Fruit fly (Drosophila melanogaster) whole organism, prepupa: ENCODE data around the gene mRpS24.

Experiments
- CG10669 ChIP-seq: fragments of 200-800 bp; sonication (Bioruptor generic); optimal IDR thresholded peaks from 3 replicates; lab custom pipeline; 2018; ENCODE audit warnings: missing biosample characterization, mild to moderate bottlenecking, missing genetic modification characterization, moderate library complexity
- CG11762 ChIP-seq: fragments of 200-800 bp; sonication (Bioruptor generic); optimal IDR thresholded peaks from 3 replicates; lab custom pipeline; 2016; ENCODE audit warnings: missing biosample characterization, missing genetic modification characterization; ENCODE audit not compliant: insufficient read depth
- CG11902 ChIP-seq: fragments of 200-800 bp; sonication (Bioruptor generic); optimal IDR thresholded peaks from 3 replicates; lab custom pipeline; 2016; ENCODE audit warnings: missing biosample characterization, missing genetic modification characterization
- CG15336 ChIP-seq: fragments of 200-800 bp; sonication (Bioruptor generic); IDR thresholded peaks from 2 replicates; pipeline ENCODE4 v1.3.6; 2022; ENCODE audit warnings: missing biosample characterization, missing genetic modification characterization
- CG1621 ChIP-seq: fragments of 200-800 bp; sonication (Bioruptor generic); optimal IDR thresholded peaks from 3 replicates; lab custom pipeline; 2018; ENCODE audit warnings: missing biosample characterization, mild to moderate bottlenecking, missing genetic modification characterization
- CG16779 ChIP-seq: fragments of 200-800 bp; sonication (Bioruptor generic); optimal IDR thresholded peaks from 3 replicates; lab custom pipeline; 2017; ENCODE audit warnings: missing biosample characterization, mild to moderate bottlenecking, missing genetic modification characterization
- CG3032 ChIP-seq: fragments of 200-800 bp; optimal IDR thresholded peaks from 2 replicates; lab custom pipeline; 2019; ENCODE audit warnings: missing biosample characterization, mild to moderate bottlenecking, missing genetic modification characterization, moderate library complexity
- CG31627 ChIP-seq: fragments of 200-800 bp; sonication (Bioruptor generic); optimal IDR thresholded peaks from 3 replicates; lab custom pipeline; 2016; ENCODE audit warnings: missing biosample characterization, missing genetic modification characterization
- CG34406 ChIP-seq: fragments of 200-800 bp; sonication (Bioruptor generic); optimal IDR thresholded peaks from 3 replicates; lab custom pipeline; 2016; ENCODE audit warnings: missing biosample characterization, missing genetic modification characterization
- CG4318 ChIP-seq: fragments of 200-800 bp; sonication (Bioruptor generic); optimal IDR thresholded peaks from 3 replicates; lab custom pipeline; 2017; ENCODE audit warnings: missing biosample characterization, mild to moderate bottlenecking, missing genetic modification characterization
- CG6163 ChIP-seq: fragments of 200-800 bp; sonication (Bioruptor generic); IDR thresholded peaks from 3 replicates; pipeline ENCODE4 v1.3.6; 2022; ENCODE audit warnings: missing biosample characterization, missing genetic modification characterization
- CG6792 ChIP-seq: fragments of 200-800 bp; sonication (Bioruptor generic); optimal IDR thresholded peaks from 3 replicates; lab custom pipeline; 2016; ENCODE audit warnings: missing biosample characterization, missing genetic modification characterization
- CG6808 ChIP-seq: fragments of 200-800 bp; sonication (Bioruptor generic); optimal IDR thresholded peaks from 3 replicates; lab custom pipeline; 2017; ENCODE audit warnings: missing biosample characterization, missing genetic modification characterization, mild to moderate bottlenecking, moderate library complexity, missing genetic modification reagents
- CG6854 ChIP-seq: fragments of 200-800 bp; sonication (Bioruptor generic); optimal IDR thresholded peaks from 2 replicates; lab custom pipeline; 2017; ENCODE audit warnings: missing biosample characterization, mild to moderate bottlenecking, missing genetic modification characterization
- CG7368 ChIP-seq: fragments of 200-800 bp; sonication (Bioruptor generic); optimal IDR thresholded peaks from 3 replicates; lab custom pipeline; 2016; ENCODE audit warnings: missing biosample characterization, missing genetic modification characterization
- CG8319 ChIP-seq: fragments of 200-800 bp; sonication (Bioruptor generic); optimal IDR thresholded peaks from 3 replicates; lab custom pipeline; 2016; ENCODE audit warnings: missing biosample characterization, missing genetic modification characterization
- CG8632 ChIP-seq: fragments of 200-800 bp; sonication (Bioruptor generic); optimal IDR thresholded peaks from 3 replicates; lab custom pipeline; 2016; ENCODE audit warnings: missing biosample characterization, missing genetic modification characterization
- CG9139 ChIP-seq: fragments of 200-800 bp; sonication (Bioruptor generic); optimal IDR thresholded peaks from 3 replicates; lab custom pipeline; 2017; ENCODE audit warnings: missing biosample characterization, mild to moderate bottlenecking, missing genetic modification characterization
- Eip75B ChIP-seq: fragments of 200-800 bp; sonication (Bioruptor generic); optimal IDR thresholded peaks from 3 replicates; lab custom pipeline; 2016; ENCODE audit warnings: missing biosample characterization, missing genetic modification characterization
- Eip78C ChIP-seq: fragments of 200-800 bp; sonication (Bioruptor generic); peaks from one replicate; lab custom pipeline; 2016; ENCODE audit warnings: missing biosample characterization, missing genetic modification characterization
- Eip93F ChIP-seq: fragments of 200-800 bp; sonication (Bioruptor generic); optimal IDR thresholded peaks from 2 replicates; lab custom pipeline; 2016; ENCODE audit warnings: missing biosample characterization, mild to moderate bottlenecking, missing genetic modification characterization
- Gug ChIP-seq: fragments of 200-800 bp; sonication (Bioruptor generic); IDR thresholded peaks from 2 replicates; pipeline ENCODE4 v1.3.6; 2022; ENCODE audit warnings: missing biosample characterization, missing genetic modification characterization
- Hr38 ChIP-seq: sonication (Bioruptor generic); optimal IDR thresholded peaks from 2 replicates; lab custom pipeline; 2016; ENCODE audit warnings: missing biosample characterization, missing genetic modification characterization
- Hr39 ChIP-seq: fragments of 200-800 bp; sonication (Bioruptor generic); optimal IDR thresholded peaks from 2 replicates; lab custom pipeline; 2016; ENCODE audit warnings: missing biosample characterization, missing genetic modification characterization
- Hr4 ChIP-seq: fragments of 200-800 bp; sonication (Bioruptor generic); optimal IDR thresholded peaks from 3 replicates; lab custom pipeline; 2016; ENCODE audit warnings: missing biosample characterization, missing genetic modification characterization
- Lpt ChIP-seq: fragments of 200-800 bp; sonication (Bioruptor generic); optimal IDR thresholded peaks from 3 replicates; lab custom pipeline; 2016; ENCODE audit warnings: missing biosample characterization, missing genetic modification characterization
- Met ChIP-seq: fragments of 200-800 bp; sonication (Bioruptor generic); optimal IDR thresholded peaks from 3 replicates; lab custom pipeline; 2016; ENCODE audit warnings: missing biosample characterization, missing genetic modification characterization
- OdsH ChIP-seq: fragments of 200-800 bp; sonication (Bioruptor generic); optimal IDR thresholded peaks from 3 replicates; lab custom pipeline; 2016; ENCODE audit warnings: missing biosample characterization, missing genetic modification characterization
- Smox ChIP-seq: fragments of 200-800 bp; sonication (Bioruptor generic); optimal IDR thresholded peaks from 3 replicates; lab custom pipeline; 2016; ENCODE audit warnings: missing biosample characterization, missing genetic modification characterization
- Sox102F ChIP-seq: fragments of 200-800 bp; sonication (Bioruptor generic); optimal IDR thresholded peaks from 2 replicates; lab custom pipeline; 2016; ENCODE audit warnings: missing biosample characterization, mild to moderate bottlenecking, missing genetic modification characterization
- Sox15 ChIP-seq: fragments of 200-800 bp; sonication (Bioruptor generic); optimal IDR thresholded peaks from 3 replicates; lab custom pipeline; 2016; ENCODE audit warnings: missing biosample characterization, missing genetic modification characterization
- achi ChIP-seq: fragments of 200-800 bp; sonication (Bioruptor generic); optimal IDR thresholded peaks from 3 replicates; lab custom pipeline; 2016; ENCODE audit warnings: missing biosample characterization, missing genetic modification characterization
- acj6 ChIP-seq: fragments of 200-800 bp; sonication (Bioruptor generic); optimal IDR thresholded peaks from 3 replicates; lab custom pipeline; 2016; ENCODE audit warnings: missing biosample characterization, missing genetic modification characterization
- dsx ChIP-seq: fragments of 200-800 bp; optimal IDR thresholded peaks from 3 replicates; lab custom pipeline; 2019; ENCODE audit warnings: missing biosample characterization, mild to moderate bottlenecking, missing genetic modification characterization, moderate library complexity; ENCODE audit not compliant: poor library complexity, severe bottlenecking
- eg ChIP-seq: fragments of 200-800 bp; sonication (Bioruptor generic); IDR thresholded peaks from 3 replicates; pipeline ENCODE4 v1.3.6; 2022; ENCODE audit warnings: missing biosample characterization, missing genetic modification characterization
- esn ChIP-seq: fragments of 200-800 bp; sonication (Bioruptor generic); optimal IDR thresholded peaks from 2 replicates; lab custom pipeline; 2016; ENCODE audit warnings: missing biosample characterization, mild to moderate bottlenecking, missing genetic modification characterization, moderate library complexity
- fd59A ChIP-seq: fragments of 200-800 bp; sonication (Bioruptor generic); optimal IDR thresholded peaks from 2 replicates; lab custom pipeline; 2017; ENCODE audit warnings: missing biosample characterization, mild to moderate bottlenecking, missing genetic modification characterization, missing genetic modification reagents
- fd85E ChIP-seq: fragments of 200-800 bp; sonication (Bioruptor generic); optimal IDR thresholded peaks from 3 replicates; lab custom pipeline; 2016; ENCODE audit warnings: missing biosample characterization, missing genetic modification characterization
- fkh ChIP-seq: fragments of 200-800 bp; sonication (Bioruptor generic); optimal IDR thresholded peaks from 3 replicates; lab custom pipeline; 2017; ENCODE audit warnings: missing biosample characterization, mild to moderate bottlenecking, missing genetic modification characterization, moderate library complexity
- lz ChIP-seq: fragments of 200-800 bp; sonication (Bioruptor generic); optimal IDR thresholded peaks from 3 replicates; lab custom pipeline; 2016; ENCODE audit warnings: missing biosample characterization, missing genetic modification characterization
- pdm3 ChIP-seq: fragments of 200-800 bp; sonication (Bioruptor generic); optimal IDR thresholded peaks from 3 replicates; lab custom pipeline; 2016; ENCODE audit warnings: missing biosample characterization, missing genetic modification characterization
- salr ChIP-seq, 2 experiments: fragments of 200-800 bp; sonication (Bioruptor generic); optimal IDR thresholded peaks; 3 replicates each; lab custom pipeline; 2016 to 2018; ENCODE audit warnings: missing biosample characterization in 2 of 2, missing genetic modification characterization in 2 of 2, mild to moderate bottlenecking in 1 of 2
- spab ChIP-seq: fragments of 200-800 bp; sonication (Bioruptor generic); optimal IDR thresholded peaks from 2 replicates; lab custom pipeline; 2017; ENCODE audit warnings: missing biosample characterization, mild to moderate bottlenecking, missing genetic modification characterization, missing genetic modification reagents
- ss ChIP-seq, 2 experiments: fragments of 200-800 bp; sonication (Bioruptor generic); optimal IDR thresholded peaks; 2 replicates in 1 of 2; 3 replicates in 1 of 2; lab custom pipeline; 2017 to 2018; ENCODE audit warnings: mild to moderate bottlenecking in 2 of 2, missing biosample characterization in 2 of 2, missing genetic modification characterization in 2 of 2, moderate library complexity in 1 of 2
- svp ChIP-seq: fragments of 200-800 bp; sonication (Bioruptor generic); peaks from one replicate; lab custom pipeline; 2016; ENCODE audit warnings: missing biosample characterization, missing genetic modification characterization
- topi ChIP-seq: fragments of 200-800 bp; sonication (Bioruptor generic); optimal IDR thresholded peaks from 3 replicates; lab custom pipeline; 2016; ENCODE audit warnings: missing biosample characterization, missing genetic modification characterization
- vri ChIP-seq: fragments of 200-800 bp; sonication (Bioruptor generic); optimal IDR thresholded peaks from 3 replicates; lab custom pipeline; 2016; ENCODE audit warnings: missing biosample characterization, mild to moderate bottlenecking, missing genetic modification characterization

mRpS24 gene

dm6 chr3R:24206341-24207114 lies 43.2 kb upstream of the mRpS24 start (continued):
- TF ChIP-seq CG6808 (GFP tag; lab: Kevin White, UChicago): peak; percentile 20
- TF ChIP-seq CG34406: peak; percentile 64
- TF ChIP-seq CG4318 (GFP tag; lab: Kevin White, UChicago): no peak
- peak; percentile 33 for TF ChIP-seq CG8319
- TF ChIP-seq Eip78C (GFP tag; lab: Kevin White, UChicago): peak; percentile 95
- peak; percentile 64 for TF ChIP-seq Eip75B (GFP tag; lab: Kevin White, UChicago)
- peak; percentile 24 for TF ChIP-seq CG3032 (tag; lab: Kevin White, UChicago)
- peak; percentile 59 for TF ChIP-seq CG31627 (GFP tag; lab: Kevin White, UChicago)
- TF ChIP-seq spab (GFP tag; lab: Kevin White, UChicago): peak; percentile 14
- TF ChIP-seq Met: no peak
- TF ChIP-seq acj6 (GFP tag; lab: Kevin White, UChicago): peak; percentile 66
- TF ChIP-seq CG6792: peak; percentile 53

- TF ChIP-seq Hr39 (GFP tag; lab: Kevin White, UChicago) (peak; percentile 9), CG16779 (tag; lab: Kevin White, UChicago) (no peak), CG7368 (no peak), CG6163 (GFP tag; lab: Robert Waterston, UW) (no peak), fd85E (GFP tag; lab: Kevin White, UChicago) (no peak), Met (peak; percentile 51), Smox (GFP tag; lab: Kevin White, UChicago) (peak; percentile 28), spab (GFP tag; lab: Kevin White, UChicago) (no peak), Hr38 (GFP tag; lab: Kevin White, UChicago) (no peak), CG15336 (GFP tag; lab: Robert Waterston, UW) (peak; percentile 34; the same call in 1 of the 2 replicates), eg (GFP tag; lab: Robert Waterston, UW) (no peak), CG31627 (GFP tag; lab: Kevin White, UChicago) (peak; percentile 41), CG11762 (GFP tag; lab: Kevin White, UChicago) (peak; percentile 39), Hr4 (GFP tag; lab: Kevin White, UChicago) (peak; percentile 35), topi (GFP tag; lab: Kevin White, UChicago) (peak; percentile 47), CG1621 (tag; lab: Kevin White, UChicago) (no peak), CG4318 (GFP tag; lab: Kevin White, UChicago) (peak; percentile 32), CG11902 (GFP tag; lab: Kevin White, UChicago) (peak; percentile 51), salr (GFP tag; optimal IDR thresholded peaks at IDR 0.05; lab: Kevin White, UChicago) (no peak), acj6 (GFP tag; lab: Kevin White, UChicago) (peak; percentile 44), Eip78C (GFP tag; lab: Kevin White, UChicago) (peak; percentile 73), fkh (no peak), CG34406 (peak; percentile 74), pdm3 (GFP tag; lab: Kevin White, UChicago) (peak; percentile 18), Eip75B (GFP tag; lab: Kevin White, UChicago) (no peak), Gug (GFP tag; lab: Robert Waterston, UW) (no peak), CG6808 (GFP tag; lab: Kevin White, UChicago) (no peak), OdsH (GFP tag; lab: Kevin White, UChicago) (peak; percentile 72), CG6792 (peak; percentile 37), dsx (GFP tag; lab: Kevin White, UChicago) (no peak), achi (peak; percentile 46), CG8632 (GFP tag; lab: Kevin White, UChicago) (peak; percentile 46), svp (GFP tag; lab: Kevin White, UChicago) (peak; percentile 74), CG3032 (tag; lab: Kevin White, UChicago) (no peak), vri (no peak), Eip93F (GFP tag; lab: Kevin White, UChicago) (no peak), lz (peak; percentile 33), esn (GFP tag; lab: Kevin White, UChicago) (peak; percentile 59), fd59A (no peak), Sox102F (GFP tag; lab: Kevin White, UChicago) (peak; percentile 32), ss (GFP tag; optimal IDR thresholded peaks at IDR 0.05; lab: Kevin White, UChicago) (no peak), CG6854 (GFP tag; lab: Kevin White, UChicago) (no peak), CG9139 (GFP tag; lab: Kevin White, UChicago) (no peak), CG10669 (GFP tag; lab: Kevin White, UChicago) (no peak), Lpt (peak; percentile 7), Sox15 (GFP tag; lab: Kevin White, UChicago) (peak; percentile 31)
These were observed 42.6 kb upstream of the mRpS24 start for dm6 chr3R:24205935-24206334.
